Fruit fly (Drosophila melanogaster) whole organism, wandering third instar larva: ENCODE results near the gene TTLL1B.

Source experiments
- Abd-B ChIP-seq: fragments of >200 bp; optimal IDR thresholded peaks from 2 replicates; lab custom pipeline; 2017; ENCODE audit warnings: missing biosample characterization, missing genetic modification characterization
- CG32264 ChIP-seq: fragments of 200-800 bp; sonication (Bioruptor generic); optimal IDR thresholded peaks from 2 replicates; lab custom pipeline; 2016; ENCODE audit warnings: missing biosample characterization, missing genetic modification characterization
- CG9705 ChIP-seq: fragments of 200-800 bp; sonication (Bioruptor generic); optimal IDR thresholded peaks from 2 replicates; lab custom pipeline; 2018; ENCODE audit warnings: missing biosample characterization, mild to moderate bottlenecking, missing genetic modification characterization
- CrebA ChIP-seq: fragments of 200-800 bp; sonication (Bioruptor generic); optimal IDR thresholded peaks from 2 replicates; lab custom pipeline; 2016; ENCODE audit warnings: missing biosample characterization, mild to moderate bottlenecking, missing genetic modification characterization, borderline replicate concordance
- Dfd ChIP-seq: fragments of >200 bp; optimal IDR thresholded peaks from 2 replicates; lab custom pipeline; 2017; ENCODE audit warnings: missing biosample characterization, missing genetic modification characterization
- Dif ChIP-seq: fragments of 200-275, 200-300 bp; sonication (Bioruptor generic); optimal IDR thresholded peaks from 2 replicates; lab custom pipeline; 2018; ENCODE audit warnings: missing biosample characterization, missing genetic modification characterization; ENCODE audit not compliant: partially characterized antibody
- GATAd ChIP-seq: sonication (Bioruptor generic); optimal IDR thresholded peaks from 2 replicates; lab custom pipeline; 2016; ENCODE audit warnings: missing biosample characterization, missing genetic modification characterization
- HLH106 ChIP-seq: fragments of 200-800 bp; optimal IDR thresholded peaks from 3 replicates; lab custom pipeline; 2019; ENCODE audit warnings: missing biosample characterization, mild to moderate bottlenecking, missing genetic modification characterization, moderate library complexity
- Hnf4 ChIP-seq: fragments of 200-800 bp; sonication (Bioruptor generic); optimal IDR thresholded peaks from 2 replicates; lab custom pipeline; 2016; ENCODE audit warnings: missing biosample characterization, mild to moderate bottlenecking, missing genetic modification characterization
- Hr78 ChIP-seq: fragments of >200 bp; optimal IDR thresholded peaks from 2 replicates; lab custom pipeline; 2017; ENCODE audit warnings: missing biosample characterization, missing genetic modification characterization
- Hr83 ChIP-seq: fragments of 200-300 bp; sonication (Bioruptor generic); optimal IDR thresholded peaks from 2 replicates; lab custom pipeline; 2016; ENCODE audit warnings: missing biosample characterization, mild to moderate bottlenecking, missing genetic modification characterization, moderate library complexity; ENCODE audit not compliant: poor library complexity, severe bottlenecking
- Jra ChIP-seq: sonication (Bioruptor generic); optimal IDR thresholded peaks from 2 replicates; lab custom pipeline; 2016; ENCODE audit warnings: missing biosample characterization, missing genetic modification characterization
- Mio ChIP-seq: sonication (Bioruptor generic); optimal IDR thresholded peaks from 2 replicates; lab custom pipeline; 2016; ENCODE audit warnings: missing biosample characterization, missing genetic modification characterization
- Myc ChIP-seq: fragments of >200 bp; optimal IDR thresholded peaks from 2 replicates; lab custom pipeline; 2017
- N ChIP-seq: fragments of >200 bp; optimal IDR thresholded peaks from 2 replicates; lab custom pipeline; 2018; ENCODE audit warnings: missing biosample characterization, missing external identifiers, missing genetic modification characterization
- OdsH ChIP-seq: fragments of 200-800 bp; sonication (Bioruptor generic); optimal IDR thresholded peaks from 2 replicates; lab custom pipeline; 2016; ENCODE audit warnings: missing biosample characterization, mild to moderate bottlenecking, missing genetic modification characterization
- Rel ChIP-seq, 2 experiments: fragments of 200-800 bp; sonication (Bioruptor generic) in 1 of 2; optimal IDR thresholded peaks; 2 replicates in 1 of 2; 3 replicates in 1 of 2; lab custom pipeline; 2016 to 2019; ENCODE audit warnings: mild to moderate bottlenecking in 2 of 2, missing biosample characterization in 2 of 2, missing genetic modification characterization in 2 of 2, moderate library complexity in 1 of 2
- Sp1 ChIP-seq: fragments of 200-800 bp; sonication (Bioruptor generic); optimal IDR thresholded peaks from 3 replicates; lab custom pipeline; 2019; ENCODE audit warnings: missing biosample characterization, mild to moderate bottlenecking, missing genetic modification characterization, moderate library complexity
- Vsx2 ChIP-seq: fragments of 200-300, 225-300 bp; sonication (Bioruptor generic); optimal IDR thresholded peaks from 2 replicates; lab custom pipeline; 2018; ENCODE audit warnings: missing biosample characterization, missing genetic modification characterization; ENCODE audit not compliant: partially characterized antibody
- br ChIP-seq: fragments of 200-800 bp; sonication (Bioruptor generic); optimal IDR thresholded peaks from 2 replicates; lab custom pipeline; 2016; ENCODE audit warnings: missing biosample characterization, missing genetic modification characterization
- brk ChIP-seq: fragments of 200-800 bp; sonication (Bioruptor generic); optimal IDR thresholded peaks from 2 replicates; lab custom pipeline; 2016; ENCODE audit warnings: missing biosample characterization, mild to moderate bottlenecking, missing genetic modification characterization
- dl ChIP-seq, 2 experiments: fragments of 175-275, 200-275 bp in 1 of 2; fragments of 200-275 bp in 1 of 2; sonication (Bioruptor generic); optimal IDR thresholded peaks; lab custom pipeline; 2018; ENCODE audit warnings: mild to moderate bottlenecking in 2 of 2, missing biosample characterization in 2 of 2, missing genetic modification characterization in 2 of 2, moderate library complexity in 2 of 2; ENCODE audit not compliant: partially characterized antibody in 2 of 2, insufficient read depth in 1 of 2
- dmrt93B ChIP-seq: fragments of 200-800 bp; sonication (Bioruptor generic); optimal IDR thresholded peaks from 2 replicates; lab custom pipeline; 2018; ENCODE audit warnings: missing biosample characterization, mild to moderate bottlenecking, missing genetic modification characterization
- ey ChIP-seq: fragments of 200-800 bp; sonication (Bioruptor generic); optimal IDR thresholded peaks from 2 replicates; lab custom pipeline; 2016; ENCODE audit warnings: missing biosample characterization, missing genetic modification characterization
- foxo ChIP-seq, 2 experiments: fragments of 200-800 bp; sonication (Bioruptor generic); optimal IDR thresholded peaks; 2 replicates in 1 of 2; 3 replicates in 1 of 2; lab custom pipeline; 2016 to 2017; ENCODE audit warnings: missing biosample characterization in 2 of 2, missing genetic modification characterization in 2 of 2
- fru ChIP-seq: fragments of 200-800 bp; sonication (Bioruptor generic); optimal IDR thresholded peaks from 3 replicates; lab custom pipeline; 2016; ENCODE audit warnings: missing biosample characterization, mild to moderate bottlenecking, missing genetic modification characterization
- h ChIP-seq: fragments of 200-800 bp; sonication (Bioruptor generic); optimal IDR thresholded peaks from 3 replicates; lab custom pipeline; 2016; ENCODE audit warnings: missing biosample characterization, mild to moderate bottlenecking, missing genetic modification characterization
- jim ChIP-seq: fragments of 175-275, 200-325 bp; sonication (Bioruptor generic); optimal IDR thresholded peaks from 2 replicates; lab custom pipeline; 2016; ENCODE audit warnings: missing biosample characterization, mild to moderate bottlenecking, missing genetic modification characterization
- lola ChIP-seq: fragments of >200 bp; optimal IDR thresholded peaks from 2 replicates; lab custom pipeline; 2017; ENCODE audit warnings: missing biosample characterization, missing genetic modification characterization
- pan ChIP-seq: fragments of >200 bp; optimal IDR thresholded peaks from 2 replicates; lab custom pipeline; 2017
- psq ChIP-seq: fragments of 200-800 bp; sonication (Bioruptor generic); optimal IDR thresholded peaks from 3 replicates; lab custom pipeline; 2017; ENCODE audit warnings: missing biosample characterization, mild to moderate bottlenecking, missing genetic modification characterization, moderate library complexity
- rgr ChIP-seq: fragments of 200-800 bp; sonication (Bioruptor generic); optimal IDR thresholded peaks from 3 replicates; lab custom pipeline; 2016; ENCODE audit warnings: missing biosample characterization, mild to moderate bottlenecking, missing genetic modification characterization
- sage ChIP-seq: fragments of 200-800 bp; sonication (Bioruptor generic); optimal IDR thresholded peaks from 2 replicates; lab custom pipeline; 2016; ENCODE audit warnings: missing biosample characterization, mild to moderate bottlenecking, missing genetic modification characterization
- sv ChIP-seq: fragments of 200-800 bp; sonication (Bioruptor generic); optimal IDR thresholded peaks from 3 replicates; lab custom pipeline; 2016; ENCODE audit warnings: missing biosample characterization, missing genetic modification characterization
- tai ChIP-seq: sonication (Bioruptor generic); optimal IDR thresholded peaks from 2 replicates; lab custom pipeline; 2016; ENCODE audit warnings: missing biosample characterization, missing genetic modification characterization
- usp ChIP-seq: fragments of >200 bp; optimal IDR thresholded peaks from 2 replicates; lab custom pipeline; 2017; ENCODE audit warnings: missing biosample characterization, missing genetic modification characterization
- woc ChIP-seq: sonication (Bioruptor generic); optimal IDR thresholded peaks from 2 replicates; lab custom pipeline; 2016; ENCODE audit warnings: missing biosample characterization, mild to moderate bottlenecking, missing genetic modification characterization

The TTLL1B gene

DNA sequence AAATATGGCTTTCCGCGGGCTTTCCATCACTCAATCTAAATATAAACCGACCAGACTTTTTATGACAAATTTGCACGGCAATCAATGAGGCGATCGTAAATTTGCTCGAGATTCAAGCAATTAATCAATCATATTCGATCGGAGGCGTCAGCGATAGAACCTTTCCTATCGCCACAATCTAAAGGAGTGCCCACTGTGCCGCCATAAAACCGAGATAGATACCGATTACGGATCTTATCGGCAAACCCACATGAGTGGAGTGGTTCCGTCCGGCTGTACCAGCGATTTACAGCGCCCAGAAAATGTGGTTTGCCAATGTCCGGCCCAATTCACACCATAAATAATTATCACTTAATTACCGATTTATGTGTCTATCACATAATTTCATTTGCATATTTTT is 38.5 kb downstream of the TTLL1B start:
- no peak for TF ChIP-seq HLH106 (tag; lab: Kevin White, UChicago)
- no peak for TF ChIP-seq dl (GFP tag; optimal IDR thresholded peaks at IDR 0.05; lab: Kevin White, UChicago; ENCODE audit: insufficient read depth in 1 of 2, partially characterized antibody in 2 of 2)
- no peak for TF ChIP-seq Dif (GFP tag; lab: Kevin White, UChicago)
- no peak for TF ChIP-seq fru
- TF ChIP-seq CG32264 (GFP tag; lab: Kevin White, UChicago): no peak
- no peak for TF ChIP-seq Hnf4 (GFP tag; lab: Kevin White, UChicago)
- TF ChIP-seq foxo (GFP tag; optimal IDR thresholded peaks at IDR 0.05; lab: Kevin White, UChicago): no peak
- TF ChIP-seq h (GFP tag; lab: Kevin White, UChicago): no peak
- no peak for TF ChIP-seq sage
- TF ChIP-seq Jra (GFP tag; lab: Kevin White, UChicago): no peak
- TF ChIP-seq woc (GFP tag; lab: Kevin White, UChicago): no peak
- no peak for TF ChIP-seq dmrt93B (GFP tag; lab: Kevin White, UChicago)
- TF ChIP-seq Myc: no peak
- TF ChIP-seq Vsx2 (GFP tag; lab: Kevin White, UChicago): no peak
- TF ChIP-seq CrebA: no peak

DNA sequence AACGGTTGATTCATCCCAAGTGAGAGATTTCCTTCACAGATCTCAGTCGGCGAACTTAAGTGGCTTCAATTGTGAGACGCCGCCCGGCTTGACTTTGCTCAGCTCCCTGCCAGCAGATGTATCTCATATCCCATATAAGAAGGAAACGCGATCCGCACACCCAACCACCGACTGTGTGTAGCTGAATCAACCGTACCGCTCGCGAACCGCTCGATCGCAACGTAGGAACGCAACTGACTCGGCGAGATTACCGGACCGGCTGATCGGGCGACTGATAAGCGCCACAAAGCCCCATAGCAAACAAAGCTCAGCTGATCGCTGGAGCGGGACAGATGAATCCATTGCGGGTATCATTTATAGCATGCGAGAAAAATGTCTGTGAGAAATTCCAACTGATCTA is 39.1 kb downstream of the TTLL1B start, which contains the start of gene axo:
TSS of gene axo (minus strand) at position 185 of the 400 bp plus-strand sequence.
- TF ChIP-seq h (GFP tag; lab: Kevin White, UChicago) (no peak), Rel (GFP tag; optimal IDR thresholded peaks at IDR 0.05; lab: Kevin White, UChicago) (no peak), Rel (tag; optimal IDR thresholded peaks at IDR 0.05; lab: Kevin White, UChicago) (peak; percentile 11)
- TF ChIP-seq, all 38 proteins: peak for 1

DNA sequence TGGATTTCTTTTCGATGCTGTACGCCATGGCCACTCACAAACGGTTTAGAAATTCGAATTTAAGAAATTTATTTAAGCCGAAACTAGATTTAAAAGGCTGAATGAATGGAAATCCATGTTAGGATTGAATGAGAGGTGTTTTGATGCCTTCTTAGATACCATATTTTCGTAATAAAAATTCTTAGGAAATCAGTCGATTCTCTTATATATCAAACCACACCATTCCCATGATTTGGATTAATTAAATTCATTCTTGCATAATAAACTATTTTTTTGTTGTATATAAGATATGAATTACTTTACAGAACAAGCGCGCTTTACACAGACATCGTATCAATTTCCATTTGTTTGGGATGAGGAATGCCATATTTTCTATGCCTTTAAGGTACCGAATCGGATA is 40.6 kb downstream of the TTLL1B start, which contains the start of gene CG7514:
TSS of gene CG7514 (minus strand) at position 101 of the 400 bp plus-strand sequence.
- no peak for TF ChIP-seq Vsx2 (GFP tag; lab: Kevin White, UChicago)
- TF ChIP-seq CG32264 (GFP tag; lab: Kevin White, UChicago): no peak
- TF ChIP-seq foxo (GFP tag; optimal IDR thresholded peaks at IDR 0.05; lab: Kevin White, UChicago): no peak
- no peak for TF ChIP-seq brk
- TF ChIP-seq Dif (GFP tag; lab: Kevin White, UChicago): no peak
- no peak for TF ChIP-seq br (GFP tag; lab: Kevin White, UChicago)
- no peak for TF ChIP-seq GATAd (GFP tag; lab: Kevin White, UChicago)
- no peak for TF ChIP-seq Dfd (GFP tag; lab: Kevin White, UChicago)
- TF ChIP-seq fru: no peak
- TF ChIP-seq tai (GFP tag; lab: Kevin White, UChicago): no peak
- TF ChIP-seq dmrt93B (GFP tag; lab: Kevin White, UChicago): no peak
- TF ChIP-seq sage: no peak
- TF ChIP-seq N: no peak
- no peak for TF ChIP-seq lola (GFP tag; lab: Kevin White, UChicago)
- TF ChIP-seq rgr (GFP tag; lab: Kevin White, UChicago): no peak
- no peak for TF ChIP-seq HLH106 (tag; lab: Kevin White, UChicago)
- no peak for TF ChIP-seq CG9705 (GFP tag; lab: Kevin White, UChicago)

DNA sequence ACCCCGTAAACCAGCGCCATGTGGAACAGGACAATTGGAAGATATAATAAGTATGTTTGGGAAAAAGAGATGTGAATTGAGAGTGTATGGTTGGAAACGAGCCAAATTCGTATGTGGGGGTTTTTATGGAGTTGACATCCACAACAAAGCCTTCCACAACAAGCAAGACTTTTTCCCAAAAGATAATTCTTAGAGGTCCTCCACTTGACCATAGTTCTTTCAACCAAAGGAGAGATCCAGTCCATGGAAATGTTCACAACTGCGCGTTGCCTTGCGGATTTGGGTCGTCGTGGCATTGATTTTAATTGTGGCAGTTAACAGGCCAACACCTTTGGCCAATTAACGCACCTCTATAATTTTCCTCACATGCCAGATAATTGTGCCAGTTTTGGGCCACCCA is 41.9 kb downstream of the TTLL1B start, which contains the start of gene CG18418:
TSS of gene CG18418 (minus strand) at position 101 of the 400 bp plus-strand sequence.
- TF ChIP-seq lola (GFP tag; lab: Kevin White, UChicago): no peak
- no peak for TF ChIP-seq usp
- TF ChIP-seq Abd-B (GFP tag; lab: Kevin White, UChicago): no peak
- TF ChIP-seq fru: no peak
- no peak for TF ChIP-seq Dfd (GFP tag; lab: Kevin White, UChicago)
- TF ChIP-seq Jra (GFP tag; lab: Kevin White, UChicago): no peak
- TF ChIP-seq Sp1 (GFP tag; lab: Kevin White, UChicago): no peak
- TF ChIP-seq pan (lab: Kevin White, UChicago): no peak
- no peak for TF ChIP-seq ey (GFP tag; lab: Kevin White, UChicago)

DNA sequence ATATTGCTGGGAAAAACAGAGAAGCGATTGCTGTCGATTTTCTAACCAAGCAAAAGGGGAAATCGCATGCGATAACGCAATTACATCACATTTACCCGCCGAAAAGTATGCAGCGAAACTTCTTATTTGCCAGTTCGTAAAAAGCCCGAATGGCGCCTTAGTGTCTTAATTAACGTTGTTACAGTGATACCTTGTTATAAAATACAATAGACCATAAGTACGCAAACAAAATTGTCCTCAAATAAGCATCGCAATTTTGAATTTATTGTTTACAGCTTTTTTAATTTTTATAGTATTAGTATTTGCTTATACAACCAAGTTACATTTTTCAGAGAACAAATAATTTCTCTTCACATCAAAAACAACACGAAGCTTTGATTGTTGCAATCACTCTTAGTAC is 42.6 kb downstream of the TTLL1B start:
- TF ChIP-seq Rel (GFP tag; optimal IDR thresholded peaks at IDR 0.05; lab: Kevin White, UChicago) (no peak), Rel (tag; optimal IDR thresholded peaks at IDR 0.05; lab: Kevin White, UChicago) (no peak), usp (no peak), Jra (GFP tag; lab: Kevin White, UChicago) (no peak), CG32264 (GFP tag; lab: Kevin White, UChicago) (no peak), CG9705 (GFP tag; lab: Kevin White, UChicago) (no peak), psq (no peak), N (no peak), Hr83 (GFP tag; lab: Kevin White, UChicago) (no peak), ey (GFP tag; lab: Kevin White, UChicago) (peak; percentile 18), sv (GFP tag; lab: Kevin White, UChicago) (no peak), Hnf4 (GFP tag; lab: Kevin White, UChicago) (peak; percentile 14), Dfd (GFP tag; lab: Kevin White, UChicago) (no peak), Mio (no peak), jim (GFP tag; lab: Kevin White, UChicago) (no peak), dl (GFP tag; optimal IDR thresholded peaks at IDR 0.05; lab: Kevin White, UChicago; ENCODE audit: insufficient read depth in 1 of 2, partially characterized antibody in 2 of 2) (no peak), dmrt93B (GFP tag; lab: Kevin White, UChicago) (no peak), GATAd (GFP tag; lab: Kevin White, UChicago) (no peak), CrebA (no peak), OdsH (peak; percentile 3), Abd-B (GFP tag; lab: Kevin White, UChicago) (no peak), woc (GFP tag; lab: Kevin White, UChicago) (peak; percentile 4), Hr78 (GFP tag; lab: Kevin White, UChicago) (no peak), lola (GFP tag; lab: Kevin White, UChicago) (no peak), br (GFP tag; lab: Kevin White, UChicago) (peak; percentile 4), Sp1 (GFP tag; lab: Kevin White, UChicago) (no peak), brk (no peak), HLH106 (tag; lab: Kevin White, UChicago) (peak; percentile 27)
